Fruit fly (Drosophila melanogaster): ENCODE measurements around the gene CG6678.

Gene CG6678

dm6 chr3R:21859509-21859908 is 27.3 kb upstream of the CG6678 start (continued):
- TF ChIP-seq CG12104 (GFP tag; optimal IDR thresholded peaks at IDR 0.05) (no peak), CG18619 (GFP tag; optimal IDR thresholded peaks at IDR 0.05) (peak; percentile 38), Nf-YC (tag; optimal IDR thresholded peaks at IDR 0.05) (no peak), sd (tag; optimal IDR thresholded peaks at IDR 0.05) (no peak), abd-A (tag; optimal IDR thresholded peaks at IDR 0.05) (no peak), slp2 (GFP tag; optimal IDR thresholded peaks at IDR 0.05) (no peak), CG17829 (tag; optimal IDR thresholded peaks at IDR 0.05) (peak; percentile 79), Dref (GFP tag; IDR thresholded peaks at IDR 0.05) (no peak), CG9609 (GFP tag; optimal IDR thresholded peaks at IDR 0.05) (peak; percentile 23), gfzf (GFP tag; optimal IDR thresholded peaks at IDR 0.05) (no peak), peb (GFP tag; IDR thresholded peaks at IDR 0.05) (no peak), ham (GFP tag; IDR thresholded peaks at IDR 0.05) (no peak), kay (GFP tag; optimal IDR thresholded peaks at IDR 0.05) (no peak), vnd (GFP tag; IDR thresholded peaks at IDR 0.05; ENCODE audit: partially characterized antibody) (no peak), CG11085 (GFP tag; IDR thresholded peaks at IDR 0.05) (no peak), CG33557 (GFP tag; optimal IDR thresholded peaks at IDR 0.05) (peak; percentile 57), NFAT (GFP tag; IDR thresholded peaks at IDR 0.05) (no peak), dimm (GFP tag; IDR thresholded peaks at IDR 0.05) (no peak), Nf-YA (GFP tag; IDR thresholded peaks at IDR 0.05) (no peak), Mes4 (GFP tag; optimal IDR thresholded peaks at IDR 0.05) (no peak), CG10321 (GFP tag; IDR thresholded peaks at IDR 0.05) (no peak), CG15479 (GFP tag; optimal IDR thresholded peaks at IDR 0.05) (no peak), CG15514 (GFP tag; optimal IDR thresholded peaks at IDR 0.05) (no peak), CG1647 (GFP tag; optimal IDR thresholded peaks at IDR 0.05) (no peak), CG8478 (optimal IDR thresholded peaks at IDR 0.05) (no peak), Neu2 (GFP tag; optimal IDR thresholded peaks at IDR 0.05; ENCODE audit: borderline replicate concordance) (no peak), CG17186 (GFP tag; optimal IDR thresholded peaks at IDR 0.05) (no peak), Oaz (GFP tag; IDR thresholded peaks at IDR 0.05) (no peak), mirr (GFP tag; optimal IDR thresholded peaks at IDR 0.05) (no peak), CG34376 (GFP tag; optimal IDR thresholded peaks at IDR 0.05) (no peak), Dp (GFP tag; optimal IDR thresholded peaks at IDR 0.05) (no peak), CG18764 (GFP tag; optimal IDR thresholded peaks at IDR 0.05) (no peak), unpg (GFP tag; optimal IDR thresholded peaks at IDR 0.05) (peak; percentile 57), rib (GFP tag; IDR thresholded peaks at IDR 0.05) (no peak), Chrac-16 (GFP tag; optimal IDR thresholded peaks at IDR 0.05) (peak; percentile 51), org-1 (GFP tag; optimal IDR thresholded peaks at IDR 0.05) (peak; percentile 2), CG14965 (GFP tag; optimal IDR thresholded peaks at IDR 0.05; ENCODE audit: borderline replicate concordance) (no peak), CG7963 (GFP tag; IDR thresholded peaks at IDR 0.05; ENCODE audit: partially characterized antibody) (no peak), danr (GFP tag; IDR thresholded peaks at IDR 0.05) (no peak), CG15011 (GFP tag; optimal IDR thresholded peaks at IDR 0.05) (no peak), Hr3 (GFP tag; optimal IDR thresholded peaks at IDR 0.05) (peak; percentile 26), HLH3B (GFP tag; IDR thresholded peaks at IDR 0.05) (no peak), CG8359 (GFP tag; optimal IDR thresholded peaks at IDR 0.05; ENCODE audit: borderline replicate concordance) (peak; percentile 21), CG10462 (GFP tag; optimal IDR thresholded peaks at IDR 0.05) (peak; percentile 1), CG9876 (GFP tag; optimal IDR thresholded peaks at IDR 0.05) (no peak), cg (GFP tag; optimal IDR thresholded peaks at IDR 0.05) (no peak), CG10366 (GFP tag; IDR thresholded peaks at IDR 0.05) (no peak), Sry-β (GFP tag; optimal IDR thresholded peaks at IDR 0.05) (no peak), CG1024 (GFP tag; IDR thresholded peaks at IDR 0.05) (no peak), fd96Cb (tag; optimal IDR thresholded peaks at IDR 0.05) (peak; percentile 23), CG2116 (GFP tag; optimal IDR thresholded peaks at IDR 0.05) (peak; percentile 5), CG3995 (GFP tag; optimal IDR thresholded peaks at IDR 0.05) (no peak)
